Worm (Caenorhabditis elegans) whole organism, young adult: ENCODE data around the gene C25F9.12.

Source experiments
- F57A8.1 ChIP-seq: fragments of 200-800 bp; sonication (Bioruptor generic); optimal IDR thresholded peaks from 2 replicates; lab custom pipeline; 2018; ENCODE audit warnings: mild to moderate bottlenecking, missing genetic modification characterization, moderate library complexity, missing compliant biosample characterization
- attf-3 ChIP-seq: fragments of 200-800 bp; sonication (Bioruptor generic); conservative IDR thresholded peaks from 2 replicates; pipeline ENCODE4 v1.3.6; 2022; ENCODE audit warnings: missing genetic modification reagents, missing genetic modification characterization, missing compliant biosample characterization
- dpff-1 ChIP-seq: sonication (generic microtip); optimal IDR thresholded peaks from 2 replicates; lab custom pipeline; 2017; ENCODE audit warnings: mild to moderate bottlenecking, missing genetic modification characterization, missing compliant biosample characterization
- lir-1 ChIP-seq: fragments of 200-800 bp; sonication (Bioruptor generic); conservative IDR thresholded peaks from 2 replicates; pipeline ENCODE4 v1.3.6; 2022; ENCODE audit warnings: missing genetic modification reagents, missing genetic modification characterization, missing compliant biosample characterization
- snpc-1.1 ChIP-seq: sonication (generic microtip); optimal IDR thresholded peaks from 2 replicates; lab custom pipeline; 2017; ENCODE audit warnings: missing genetic modification characterization, mild to moderate bottlenecking, missing compliant biosample characterization, antibody characterized with exemption, moderate library complexity, missing genotype, missing genetic modification reagents; ENCODE audit not compliant: insufficient read depth
- unc-130 ChIP-seq: sonication (generic microtip); optimal IDR thresholded peaks from 2 replicates; lab custom pipeline; 2016; ENCODE audit warnings: missing genetic modification reagents, missing genetic modification characterization, missing compliant biosample characterization
- unc-62 ChIP-seq: fragments of 150-350 bp; optimal IDR thresholded peaks from 2 replicates; lab custom pipeline; 2014; ENCODE audit warnings: missing biosample characterization, missing genetic modification reagents, missing genetic modification characterization

DNA sequence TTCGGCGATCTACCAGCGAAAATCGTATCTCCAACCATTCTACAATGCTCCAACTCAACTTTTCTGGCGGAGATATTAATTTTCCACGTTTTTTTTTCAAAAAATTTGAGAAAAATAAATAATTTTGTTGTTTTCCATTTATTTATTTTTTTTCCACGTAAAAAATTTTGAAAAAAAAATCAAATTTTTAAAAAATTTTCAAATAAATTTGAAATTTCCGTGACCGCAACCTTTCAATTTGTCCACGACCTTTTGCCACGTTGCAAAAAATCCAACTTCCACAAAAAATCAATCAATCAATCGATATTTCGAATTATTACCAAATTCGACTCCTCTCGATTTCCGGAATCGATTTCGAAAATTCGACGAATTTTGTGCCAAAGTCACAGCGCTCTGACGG, 31.5 kb downstream of the C25F9.12 start, which contains the start of gene Y43F8A.2:
- no peak for TF ChIP-seq snpc-1.1
- no peak for TF ChIP-seq unc-130 (GFP tag; lab: Kevin White, UChicago)
- TF ChIP-seq F57A8.1: no peak
- TF ChIP-seq unc-62: no peak
- TF ChIP-seq dpff-1 (tag; lab: Kevin White, UChicago): no peak
- no peak for TF ChIP-seq attf-3 (GFP tag; lab: Robert Waterston, UW)
- no peak for TF ChIP-seq lir-1 (GFP tag; lab: Robert Waterston, UW)
